Worm (Caenorhabditis elegans) whole organism, L4/young adult: ENCODE results near the gene clec-79.

Experiments
- W03F9.2 ChIP-seq: fragments of 150-350 bp; optimal IDR thresholded peaks from 2 replicates; lab custom pipeline; 2014; ENCODE audit warnings: missing biosample characterization, missing genetic modification characterization
- dao-5 ChIP-seq: sonication (generic microtip); optimal IDR thresholded peaks from 2 replicates; lab custom pipeline; 2016; ENCODE audit warnings: missing genotype, missing genetic modification characterization, moderate library complexity, missing compliant biosample characterization

DNA sequence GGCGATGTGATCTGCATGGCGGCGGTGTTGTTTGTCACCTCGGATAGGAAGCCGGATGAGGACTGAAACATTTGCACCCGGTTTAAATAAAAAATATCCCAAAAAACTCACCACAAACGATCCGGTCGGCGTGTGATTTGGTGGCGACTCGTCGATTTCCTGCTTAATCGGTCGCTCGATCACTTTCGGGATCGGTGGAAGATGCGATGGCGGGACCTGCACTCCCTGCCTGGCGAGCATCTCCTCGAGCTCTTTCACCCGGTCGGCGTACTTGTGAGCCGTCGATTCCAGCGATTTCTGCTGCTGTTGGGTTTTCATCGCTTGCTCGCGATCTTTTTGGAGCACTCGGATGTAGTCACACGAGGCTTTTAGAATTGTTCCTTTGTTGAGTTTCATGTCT is 43.6 kb downstream of the clec-79 start:
- TF ChIP-seq W03F9.2 (tag; lab: Kevin White, UChicago) (no peak), dao-5 (tag; lab: Kevin White, UChicago) (no peak)
